Worm (Caenorhabditis elegans) whole organism, midembryonic: ENCODE data around the gene R12C12.9.

ENCODE experiments used
- T22C8.4 ChIP-seq: fragments of 200-800 bp; sonication (Bioruptor generic); IDR thresholded peaks from 2 replicates; pipeline ENCODE4 v1.3.6; 2022; ENCODE audit warnings: missing genetic modification characterization, missing compliant biosample characterization
- cog-1 ChIP-seq: sonication (generic microtip); optimal IDR thresholded peaks from 2 replicates; lab custom pipeline; 2016; ENCODE audit warnings: missing genetic modification characterization, missing compliant biosample characterization
- flt-1 ChIP-seq: fragments of 200-800 bp; sonication (Bioruptor generic); IDR thresholded peaks from 2 replicates; pipeline ENCODE4 v1.3.6; 2022; ENCODE audit warnings: missing genetic modification characterization, missing compliant biosample characterization
- klf-2 ChIP-seq: fragments of 200-800 bp; sonication (Bioruptor generic); conservative IDR thresholded peaks from 2 replicates; pipeline ENCODE4 v1.3.6; 2022; ENCODE audit warnings: missing genetic modification reagents, missing genetic modification characterization, missing compliant biosample characterization
- med-1 ChIP-seq: sonication (generic microtip); optimal IDR thresholded peaks from 2 replicates; lab custom pipeline; 2017; ENCODE audit warnings: missing genetic modification characterization, mild to moderate bottlenecking, missing compliant biosample characterization, antibody characterized with exemption, missing genetic modification reagents; ENCODE audit not compliant: insufficient read depth
- ref-1 ChIP-seq: fragments of 200-800 bp; sonication (Bioruptor generic); conservative IDR thresholded peaks from 2 replicates; pipeline ENCODE4 v1.3.6; 2022; ENCODE audit warnings: missing genetic modification reagents, missing genetic modification characterization, missing compliant biosample characterization
- tab-1 ChIP-seq: fragments of 200-800 bp; sonication (Bioruptor generic); IDR thresholded peaks from 2 replicates; pipeline ENCODE4 v1.3.6; 2022; ENCODE audit warnings: missing genetic modification characterization, missing compliant biosample characterization
- ztf-23 ChIP-seq: fragments of 200-800 bp; sonication (Bioruptor generic); IDR thresholded peaks from 2 replicates; pipeline ENCODE4 v1.3.6; 2022; ENCODE audit warnings: missing genetic modification reagents, missing genetic modification characterization, missing compliant biosample characterization
- ztf-29 ChIP-seq: fragments of 200-800 bp; sonication (Bioruptor generic); IDR thresholded peaks from 2 replicates; pipeline ENCODE4 v1.3.6; 2022; ENCODE audit warnings: missing genetic modification reagents, missing genetic modification characterization, missing compliant biosample characterization

Gene R12C12.9

DNA sequence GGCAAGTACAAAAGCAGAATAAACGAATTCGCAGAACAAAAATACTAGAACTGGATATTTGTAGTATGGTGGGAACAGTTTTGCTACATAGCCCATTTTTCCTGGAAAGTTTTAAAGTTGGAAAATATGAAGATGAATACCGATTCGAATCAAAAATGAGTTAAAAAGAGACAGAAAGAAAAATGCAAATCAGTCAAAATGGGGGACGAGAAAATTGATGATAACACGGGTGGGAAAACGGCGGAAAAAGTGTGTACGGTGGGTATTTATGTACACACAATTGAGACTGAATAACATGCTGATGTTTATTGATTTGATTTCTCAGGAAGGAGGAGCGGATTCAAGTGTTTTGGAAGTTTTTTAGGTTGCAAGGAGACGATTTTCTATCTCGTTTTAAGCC is at the start of gene R12C12.9:
Gene R12C12.9, minus strand, starts transcription at position 101 of the 400 bp plus-strand sequence.
- TF ChIP-seq ref-1: no peak
- no peak for TF ChIP-seq flt-1 (GFP tag; lab: Robert Waterston, UW)
- no peak for TF ChIP-seq med-1
- no peak for TF ChIP-seq ztf-23
- no peak for TF ChIP-seq T22C8.4 (GFP tag; lab: Robert Waterston, UW)
- no peak for TF ChIP-seq cog-1 (tag; lab: Kevin White, UChicago)
- no peak for TF ChIP-seq tab-1 (GFP tag; lab: Robert Waterston, UW)
- TF ChIP-seq ztf-29 (GFP tag; lab: Robert Waterston, UW): no peak
- TF ChIP-seq klf-2 (GFP tag; lab: Robert Waterston, UW): no peak

- TF ChIP-seq flt-1 (GFP tag; lab: Robert Waterston, UW) (no peak), cog-1 (tag; lab: Kevin White, UChicago) (no peak), ztf-23 (no peak), tab-1 (GFP tag; lab: Robert Waterston, UW) (no peak), klf-2 (GFP tag; lab: Robert Waterston, UW) (no peak), T22C8.4 (GFP tag; lab: Robert Waterston, UW) (no peak), med-1 (no peak), ref-1 (no peak), ztf-29 (GFP tag; lab: Robert Waterston, UW) (no peak)
Observed at ce11 chrII:6067066-6067465, 42.3 kb upstream of the R12C12.9 start, which contains the start of gene H12I13.1. Gene H12I13.1, minus strand, starts transcription at chrII:6067166.

- TF ChIP-seq ztf-23 (peak; percentile 77), ztf-29 (GFP tag; lab: Robert Waterston, UW) (no peak), cog-1 (tag; lab: Kevin White, UChicago) (peak; percentile 60), T22C8.4 (GFP tag; lab: Robert Waterston, UW) (no peak)
Observed at ce11 chrII:6061495-6061894, 36.7 kb upstream of the R12C12.9 start.

DNA sequence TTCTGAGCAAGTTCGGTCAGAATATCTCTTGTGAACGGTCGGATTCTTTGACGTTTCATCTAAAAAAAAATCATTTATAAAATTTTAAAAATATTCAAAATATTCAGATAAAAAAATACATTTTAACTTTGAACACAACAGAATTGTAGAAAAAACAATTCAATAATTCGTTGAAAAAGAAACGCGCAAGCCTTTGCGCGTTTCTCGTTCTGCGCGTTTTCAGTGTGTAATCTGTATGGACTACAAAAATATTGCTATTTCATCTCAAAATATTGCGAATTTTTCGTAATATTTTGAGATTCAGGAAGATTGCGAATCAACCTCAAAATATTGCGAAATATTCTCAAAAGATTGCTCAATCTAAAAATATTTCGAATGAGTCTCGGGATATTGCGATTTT is 31.1 kb upstream of the R12C12.9 start, which contains the start of gene R12C12.7:
Gene R12C12.7, minus strand, starts transcription at position 59 of the 400 bp plus-strand sequence.
- no peak for TF ChIP-seq med-1
- TF ChIP-seq ztf-29 (GFP tag; lab: Robert Waterston, UW): no peak
- no peak for TF ChIP-seq klf-2 (GFP tag; lab: Robert Waterston, UW)
- no peak for TF ChIP-seq cog-1 (tag; lab: Kevin White, UChicago)
- TF ChIP-seq flt-1 (GFP tag; lab: Robert Waterston, UW): no peak
- TF ChIP-seq tab-1 (GFP tag; lab: Robert Waterston, UW): no peak
- no peak for TF ChIP-seq T22C8.4 (GFP tag; lab: Robert Waterston, UW)
- TF ChIP-seq ref-1: no peak
- no peak for TF ChIP-seq ztf-23

DNA sequence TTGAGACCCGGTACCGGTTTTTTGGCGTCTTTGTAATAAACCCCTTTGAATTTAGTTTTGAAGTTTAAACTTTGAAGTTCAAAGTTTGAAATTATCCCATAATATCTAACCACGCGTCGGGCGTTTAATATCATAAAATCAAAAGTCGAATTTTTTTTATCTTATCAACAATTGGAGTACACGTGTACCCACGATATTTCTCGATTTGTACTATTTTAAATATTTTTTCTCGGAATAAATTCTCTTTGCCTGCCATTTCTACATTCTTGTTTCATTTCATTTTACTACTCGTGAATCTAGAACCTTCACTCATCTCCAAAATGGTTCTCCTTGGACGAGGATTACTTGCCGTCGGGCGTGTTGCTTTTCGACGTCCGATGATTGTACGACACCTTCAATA is 25.3 kb upstream of the R12C12.9 start, which contains the start of gene gldc-1:
Gene gldc-1, plus strand, starts transcription at position 301 of the 400 bp plus-strand sequence.
- TF ChIP-seq flt-1 (GFP tag; lab: Robert Waterston, UW): no peak

- TF ChIP-seq ztf-29 (GFP tag; lab: Robert Waterston, UW) (no peak), med-1 (no peak), ztf-23 (no peak), tab-1 (GFP tag; lab: Robert Waterston, UW) (no peak), klf-2 (GFP tag; lab: Robert Waterston, UW) (no peak), T22C8.4 (GFP tag; lab: Robert Waterston, UW) (no peak), ref-1 (no peak), cog-1 (tag; lab: Kevin White, UChicago) (no peak), flt-1 (GFP tag; lab: Robert Waterston, UW) (no peak)
Observed at ce11 chrII:6049546-6049945, 24.8 kb upstream of the R12C12.9 start.

- TF ChIP-seq ztf-23 (peak; percentile 64; the same call in 1 of the 2 replicates), flt-1 (GFP tag; lab: Robert Waterston, UW) (0 out of 2 replicates have a peak, but pooled peaks have one; percentile 33), ref-1 (no peak), cog-1 (tag; lab: Kevin White, UChicago) (peak; percentile 71), klf-2 (GFP tag; lab: Robert Waterston, UW) (no peak), ztf-29 (GFP tag; lab: Robert Waterston, UW) (no peak), T22C8.4 (GFP tag; lab: Robert Waterston, UW) (no peak), med-1 (no peak), tab-1 (GFP tag; lab: Robert Waterston, UW) (no peak)
Observed at ce11 chrII:6047639-6048159, 22.9 kb upstream of the R12C12.9 start, which contains the start of the genes R12C12.6 and ran-5. Gene R12C12.6, minus strand, starts transcription at chrII:6047867. Gene ran-5, plus strand, starts transcription at chrII:6048109.

DNA sequence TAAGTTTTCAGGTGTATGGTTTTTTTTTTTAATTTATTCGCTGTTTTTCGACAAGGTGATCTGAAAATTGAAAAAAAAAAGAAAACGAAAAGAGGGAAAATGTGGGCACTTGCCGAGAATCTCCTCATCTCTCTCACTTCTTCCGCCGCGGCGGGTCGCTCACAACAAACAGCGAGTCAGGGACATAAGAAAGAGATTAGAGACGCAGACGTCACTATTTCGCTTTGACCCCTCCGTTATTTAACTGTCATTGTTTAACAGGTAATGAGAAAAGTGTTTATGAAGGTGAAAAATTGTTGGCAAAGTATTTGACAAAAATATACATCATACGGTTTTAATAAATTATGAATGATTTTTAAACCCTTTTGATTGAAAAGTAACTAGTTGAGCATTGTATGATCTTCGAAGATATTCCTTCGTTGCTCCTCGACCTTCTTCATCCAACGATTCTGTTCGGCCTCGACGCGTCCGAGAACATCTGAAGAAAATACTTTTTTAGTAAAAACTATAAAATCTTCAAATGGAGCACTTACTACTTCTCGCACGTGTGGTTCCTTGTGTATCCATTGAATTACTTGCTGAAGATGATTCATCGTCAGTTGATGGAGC is 21.3 kb upstream of the R12C12.9 start:
- TF ChIP-seq tab-1 (GFP tag; lab: Robert Waterston, UW) (no peak), ztf-23 (0 out of 2 replicates have a peak, but pooled peaks have one; percentile 25)

DNA sequence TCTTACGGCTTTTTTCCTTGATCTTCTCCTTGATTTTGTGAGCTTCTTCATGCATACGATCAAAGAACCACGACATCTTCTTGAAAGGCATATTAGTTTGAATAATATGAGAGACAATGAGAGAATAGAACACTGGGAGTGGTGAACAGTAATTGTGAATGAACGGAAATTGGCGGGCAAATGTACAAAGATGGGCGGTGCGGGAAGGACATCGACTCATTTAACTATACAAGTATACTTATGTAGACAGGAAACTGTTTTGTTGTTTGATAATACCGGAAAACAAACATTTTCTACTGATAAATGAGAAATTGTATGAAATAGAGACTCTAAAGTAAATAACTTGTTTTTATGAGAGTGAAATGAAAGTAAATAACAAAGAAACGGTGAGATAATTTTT is 20.3 kb upstream of the R12C12.9 start, which contains the start of gene R12C12.5:
Gene R12C12.5, minus strand, starts transcription at position 101 of the 400 bp plus-strand sequence.
- TF ChIP-seq med-1: no peak
- no peak for TF ChIP-seq tab-1 (GFP tag; lab: Robert Waterston, UW)
- TF ChIP-seq ref-1: no peak
- no peak for TF ChIP-seq cog-1 (tag; lab: Kevin White, UChicago)
- no peak for TF ChIP-seq ztf-29 (GFP tag; lab: Robert Waterston, UW)
- TF ChIP-seq flt-1 (GFP tag; lab: Robert Waterston, UW): no peak
- TF ChIP-seq T22C8.4 (GFP tag; lab: Robert Waterston, UW): no peak
- TF ChIP-seq ztf-23: no peak
- TF ChIP-seq klf-2 (GFP tag; lab: Robert Waterston, UW): no peak

ce11 chrII:6043166-6043565 is 18.4 kb upstream of the R12C12.9 start, which contains the start of gene R12C12.10:
Gene R12C12.10, minus strand, starts transcription at chrII:6043266.
- TF ChIP-seq med-1 (no peak), T22C8.4 (GFP tag; lab: Robert Waterston, UW) (no peak), ztf-23 (no peak)
